Fruit fly (Drosophila melanogaster): ENCODE measurements around the gene RhoGAP68F.
A peak's percentile ranks its signal among the peaks of the same experiment; 100 is the strongest.

The RhoGAP68F gene

dm6 chr3L:12139232-12139698 lies 597 bp downstream of the RhoGAP68F start (continued):
- TF ChIP-seq bsh (GFP tag; optimal IDR thresholded peaks at IDR 0.05) = peak in 1 of 2 experiments; percentile 36
- TF ChIP-seq ewg (GFP tag; optimal IDR thresholded peaks at IDR 0.05) = peak; percentile 11
- TF ChIP-seq sima (GFP tag; optimal IDR thresholded peaks at IDR 0.05) = no peak
- TF ChIP-seq emc (GFP tag; optimal IDR thresholded peaks at IDR 0.05) = no peak
- peak in 1 of 3 experiments; percentile 11 for TF ChIP-seq lola (GFP tag; optimal IDR thresholded peaks at IDR 0.05)
- peak; percentile 15 for TF ChIP-seq CG4328 (GFP tag; optimal IDR thresholded peaks at IDR 0.05)
- TF ChIP-seq shn (GFP tag; optimal IDR thresholded peaks at IDR 0.05) = peak; percentile 62
- peak; percentile 1 for TF ChIP-seq CG1529 (GFP tag; optimal IDR thresholded peaks at IDR 0.05)
- peak; percentile 27 for TF ChIP-seq en (GFP tag; optimal IDR thresholded peaks at IDR 0.05)
- TF ChIP-seq CoRest (tag; optimal IDR thresholded peaks at IDR 0.05) = peak; percentile 68
- TF ChIP-seq onecut (GFP tag; IDR thresholded peaks at IDR 0.05) = no peak
- peak; percentile 9 for TF ChIP-seq CG1233 (GFP tag; optimal IDR thresholded peaks at IDR 0.05)
- TF ChIP-seq Atf6 (GFP tag; IDR thresholded peaks at IDR 0.05) = peak; percentile 24; the same call in 1 of the 2 replicates
- no peak for TF ChIP-seq ftz-f1 (GFP tag; optimal IDR thresholded peaks at IDR 0.05)
- no peak for TF ChIP-seq CG14965 (GFP tag; optimal IDR thresholded peaks at IDR 0.05; ENCODE audit: borderline replicate concordance)
- TF ChIP-seq Pdp1 (GFP tag; optimal IDR thresholded peaks at IDR 0.05) = peak; percentile 38 to 40

dm6 chr3L:12145709-12146694 lies 7.3 kb downstream of the RhoGAP68F start, which contains the start of the genes eIF3l and Nrx-IV:
Gene eIF3l (minus strand): TSS chr3L:12146097.
Gene Nrx-IV (plus strand): TSS chr3L:12146519.
- TF ChIP-seq CG8388 (GFP tag; optimal IDR thresholded peaks at IDR 0.05) = no peak
- no peak for TF ChIP-seq CG13775 (GFP tag; optimal IDR thresholded peaks at IDR 0.05)
- TF ChIP-seq CG30020 (tag; optimal IDR thresholded peaks at IDR 0.05) = peak; percentile 27
- peak; percentile 83 for TF ChIP-seq MESR4 (GFP tag; optimal IDR thresholded peaks at IDR 0.05)
- no peak for TF ChIP-seq cad (GFP tag; optimal IDR thresholded peaks at IDR 0.05)
- TF ChIP-seq insv (GFP tag; optimal IDR thresholded peaks at IDR 0.05) = no peak
- TF ChIP-seq Hmr (GFP tag; optimal IDR thresholded peaks at IDR 0.05) = no peak
- TF ChIP-seq PHDP (tag; optimal IDR thresholded peaks at IDR 0.05) = no peak
- no peak for TF ChIP-seq B-H2 (GFP tag; optimal IDR thresholded peaks at IDR 0.05)
- no peak for TF ChIP-seq gem (tag; optimal IDR thresholded peaks at IDR 0.05)
- no peak for TF ChIP-seq tx (GFP tag; optimal IDR thresholded peaks at IDR 0.05)
- TF ChIP-seq Dp (GFP tag; optimal IDR thresholded peaks at IDR 0.05) = peak; percentile 5
- TF ChIP-seq Fer3 (tag; optimal IDR thresholded peaks at IDR 0.05) = no peak
- no peak for TF ChIP-seq gsb-n (tag; optimal IDR thresholded peaks at IDR 0.05)
- no peak for TF ChIP-seq ac (GFP tag; optimal IDR thresholded peaks at IDR 0.05)
- no peak for TF ChIP-seq wek (GFP tag; optimal IDR thresholded peaks at IDR 0.05)
- no peak for TF ChIP-seq ssp (GFP tag; IDR thresholded peaks at IDR 0.05)
- TF ChIP-seq CG2116 (GFP tag; optimal IDR thresholded peaks at IDR 0.05) = peak; percentile 47
- no peak for TF ChIP-seq CG2712 (tag; optimal IDR thresholded peaks at IDR 0.05)
- no peak for TF ChIP-seq vfl (GFP tag; optimal IDR thresholded peaks at IDR 0.05)
- TF ChIP-seq kni (GFP tag; optimal IDR thresholded peaks at IDR 0.05) = no peak
- TF ChIP-seq wdn (GFP tag; IDR thresholded peaks at IDR 0.05) = no peak
- no peak for TF ChIP-seq Drgx (GFP tag; IDR thresholded peaks at IDR 0.05)
- peak; percentile 71 for TF ChIP-seq unc-4 (GFP tag; IDR thresholded peaks at IDR 0.05; ENCODE audit: partially characterized antibody)
- TF ChIP-seq Sin3A (optimal IDR thresholded peaks at IDR 0.05) = peak; percentile 24
- peak; percentile 28; the same call in 1 of the 3 replicates for TF ChIP-seq ci (GFP tag; IDR thresholded peaks at IDR 0.05)
- peak; percentile 64; the same call in 1 of the 3 replicates for TF ChIP-seq vnd (GFP tag; IDR thresholded peaks at IDR 0.05; ENCODE audit: partially characterized antibody)
- TF ChIP-seq CG3065 (GFP tag; optimal IDR thresholded peaks at IDR 0.05) = no peak
- TF ChIP-seq Dip3 (GFP tag; optimal IDR thresholded peaks at IDR 0.05) = no peak
- no peak for TF ChIP-seq CG10431 (GFP tag; optimal IDR thresholded peaks at IDR 0.05)
- no peak for TF ChIP-seq CG6765 (GFP tag; optimal IDR thresholded peaks at IDR 0.05)

Data from whole organism, embryonic.